Worm (Caenorhabditis elegans) whole organism, L1 larva: Measurements from ENCODE around the gene lgg-1.
A peak's percentile ranks its signal among the peaks of the same experiment; 100 is the strongest.

Source experiments
- C16A3.4 ChIP-seq: fragments of 150-350 bp; optimal IDR thresholded peaks from 2 replicates; lab custom pipeline; 2014; ENCODE audit warnings: missing biosample characterization, missing genetic modification characterization
- aha-1 ChIP-seq: fragments of 150-350 bp; optimal IDR thresholded peaks from 2 replicates; lab custom pipeline; 2014; ENCODE audit warnings: missing biosample characterization, missing genetic modification characterization
- blmp-1 ChIP-seq: fragments of 150-350 bp; optimal IDR thresholded peaks from 2 replicates; lab custom pipeline; 2014; ENCODE audit warnings: missing biosample characterization, missing genetic modification characterization
- ceh-63 ChIP-seq: fragments of 200-800 bp; sonication (Bioruptor generic); optimal IDR thresholded peaks from 2 replicates; lab custom pipeline; 2018; ENCODE audit warnings: mild to moderate bottlenecking, missing genetic modification characterization, missing compliant biosample characterization
- ceh-8 ChIP-seq: fragments of 200-800 bp; sonication (Bioruptor generic); optimal IDR thresholded peaks from 2 replicates; lab custom pipeline; 2018; ENCODE audit warnings: mild to moderate bottlenecking, missing genetic modification characterization, moderate library complexity, missing compliant biosample characterization
- ces-1 ChIP-seq: fragments of 150-350 bp; optimal IDR thresholded peaks from 2 replicates; lab custom pipeline; 2014; ENCODE audit warnings: missing biosample characterization, missing genetic modification reagents, missing genetic modification characterization
- efl-3 ChIP-seq: fragments of 200-800 bp; sonication (Bioruptor generic); optimal IDR thresholded peaks from 2 replicates; lab custom pipeline; 2018; ENCODE audit warnings: mild to moderate bottlenecking, missing genetic modification characterization, missing compliant biosample characterization
- egl-27 ChIP-seq, 2 experiments: fragments of 150-350 bp in 1 of 2; sonication (generic microtip); optimal IDR thresholded peaks; 3 replicates each; lab custom pipeline; 2017 to 2018; ENCODE audit warnings: missing biosample characterization in 2 of 2, missing genetic modification characterization in 2 of 2, missing genetic modification reagents in 2 of 2
- elt-2 ChIP-seq: sonication (generic microtip); optimal IDR thresholded peaks from 2 replicates; lab custom pipeline; 2016; ENCODE audit warnings: missing genetic modification characterization, mild to moderate bottlenecking, inconsistent platforms, missing compliant biosample characterization, missing genetic modification reagents
- elt-3 ChIP-seq, 6 experiments: fragments of 150-350 bp in 1 of 6; sonication (generic microtip); optimal IDR thresholded peaks; 2 replicates each; lab custom pipeline; 2017 to 2018; ENCODE audit warnings: missing biosample characterization in 6 of 6, missing genetic modification characterization in 6 of 6, inconsistent platforms in 1 of 6
- ets-5 ChIP-seq: fragments of 200-800 bp; sonication (Bioruptor generic); IDR thresholded peaks from 2 replicates; pipeline ENCODE4 v1.3.6; 2022; ENCODE audit warnings: missing genetic modification characterization, missing compliant biosample characterization
- fkh-4 ChIP-seq: sonication (generic microtip); optimal IDR thresholded peaks from 2 replicates; lab custom pipeline; 2016; ENCODE audit warnings: missing compliant biosample characterization, missing genetic modification characterization, borderline replicate concordance
- fkh-8 ChIP-seq: sonication (generic microtip); optimal IDR thresholded peaks from 2 replicates; lab custom pipeline; 2016; ENCODE audit warnings: mild to moderate bottlenecking, missing genetic modification characterization, missing compliant biosample characterization
- grh-1 ChIP-seq: fragments of 200-800 bp; sonication (Bioruptor generic); IDR thresholded peaks from 2 replicates; pipeline ENCODE4 v1.3.6; 2022; ENCODE audit warnings: missing genetic modification reagents, missing genetic modification characterization, missing compliant biosample characterization
- hlh-17 ChIP-seq: fragments of 200-800 bp; sonication (Bioruptor generic); optimal IDR thresholded peaks from 2 replicates; lab custom pipeline; 2018; ENCODE audit warnings: missing genetic modification characterization, mild to moderate bottlenecking, missing compliant biosample characterization, moderate library complexity, borderline replicate concordance
- hlh-4 ChIP-seq: sonication (generic microtip); optimal IDR thresholded peaks from 2 replicates; lab custom pipeline; 2016; ENCODE audit warnings: mild to moderate bottlenecking, missing genetic modification characterization, missing compliant biosample characterization
- irx-1 ChIP-seq: sonication (generic microtip); optimal IDR thresholded peaks from 2 replicates; lab custom pipeline; 2016; ENCODE audit warnings: missing genetic modification characterization, missing compliant biosample characterization
- isw-1 ChIP-seq: fragments of 200-800 bp; sonication (Bioruptor generic); IDR thresholded peaks from 2 replicates; pipeline ENCODE4 v1.3.6; 2022; ENCODE audit warnings: missing genetic modification characterization, missing compliant biosample characterization
- lin-14 ChIP-seq: fragments of 200-800 bp; sonication (Bioruptor generic); optimal IDR thresholded peaks from 2 replicates; lab custom pipeline; 2018; ENCODE audit warnings: mild to moderate bottlenecking, missing genetic modification characterization, moderate library complexity, missing compliant biosample characterization
- lin-39 ChIP-seq: fragments of 150-350 bp; optimal IDR thresholded peaks from 2 replicates; lab custom pipeline; 2014; ENCODE audit warnings: missing biosample characterization, missing genetic modification reagents, missing genetic modification characterization
- mab-9 ChIP-seq: fragments of 200-800 bp; sonication (Bioruptor generic); IDR thresholded peaks from 2 replicates; pipeline ENCODE4 v1.3.6; 2022; ENCODE audit warnings: missing genetic modification reagents, missing genetic modification characterization, missing compliant biosample characterization
- nhr-28 ChIP-seq: fragments of 150-350 bp; optimal IDR thresholded peaks from 2 replicates; lab custom pipeline; 2014; ENCODE audit warnings: missing biosample characterization, missing genetic modification characterization
- nhr-47 ChIP-seq: sonication (generic microtip); optimal IDR thresholded peaks from 2 replicates; lab custom pipeline; 2016; ENCODE audit warnings: mild to moderate bottlenecking, missing genetic modification characterization, moderate library complexity, missing compliant biosample characterization
- nhr-76 ChIP-seq: sonication (generic microtip); optimal IDR thresholded peaks from 2 replicates; lab custom pipeline; 2017; ENCODE audit warnings: missing biosample characterization, missing genetic modification characterization
- nhr-84 ChIP-seq: sonication (generic microtip); optimal IDR thresholded peaks from 2 replicates; lab custom pipeline; 2017; ENCODE audit warnings: missing biosample characterization, missing genetic modification characterization
- nhr-85 ChIP-seq: sonication (generic microtip); peaks from one replicate; lab custom pipeline; 2016; ENCODE audit warnings: missing genetic modification characterization, inconsistent platforms, missing compliant biosample characterization
- nhr-90 ChIP-seq: sonication (generic microtip); optimal IDR thresholded peaks from 2 replicates; lab custom pipeline; 2016; ENCODE audit warnings: mild to moderate bottlenecking, missing genetic modification characterization, missing compliant biosample characterization; ENCODE audit not compliant: poor library complexity
- pax-3 ChIP-seq: fragments of 200-800 bp; sonication (Bioruptor generic); optimal IDR thresholded peaks from 2 replicates; lab custom pipeline; 2018; ENCODE audit warnings: mild to moderate bottlenecking, missing genetic modification characterization, moderate library complexity, missing compliant biosample characterization
- pqm-1 ChIP-seq: sonication (generic microtip); optimal IDR thresholded peaks from 3 replicates; lab custom pipeline; 2017; ENCODE audit warnings: missing biosample characterization, missing genetic modification characterization
- rnt-1 ChIP-seq: sonication (generic microtip); optimal IDR thresholded peaks from 2 replicates; lab custom pipeline; 2016; ENCODE audit warnings: mild to moderate bottlenecking, missing genetic modification characterization, moderate library complexity, missing compliant biosample characterization
- snpc-4 ChIP-seq: fragments of 150-350 bp; optimal IDR thresholded peaks from 2 replicates; lab custom pipeline; 2014; ENCODE audit warnings: missing biosample characterization, missing genetic modification characterization
- snu-23 ChIP-seq: sonication (generic microtip); optimal IDR thresholded peaks from 2 replicates; lab custom pipeline; 2016; ENCODE audit warnings: missing genetic modification characterization, missing compliant biosample characterization
- sptf-1 ChIP-seq: fragments of 150-350 bp; optimal IDR thresholded peaks from 2 replicates; lab custom pipeline; 2014; ENCODE audit warnings: missing biosample characterization, missing genetic modification characterization
- sup-37 ChIP-seq: fragments of 200-800 bp; sonication (Bioruptor generic); optimal IDR thresholded peaks from 2 replicates; lab custom pipeline; 2018; ENCODE audit warnings: mild to moderate bottlenecking, missing genetic modification characterization, missing compliant biosample characterization
- unc-62 ChIP-seq: fragments of 150-350 bp; optimal IDR thresholded peaks from 2 replicates; lab custom pipeline; 2014; ENCODE audit warnings: missing biosample characterization, missing genetic modification reagents, missing genetic modification characterization
- unc-86 ChIP-seq: sonication (generic microtip); optimal IDR thresholded peaks from 2 replicates; lab custom pipeline; 2016; ENCODE audit warnings: missing genetic modification characterization, missing compliant biosample characterization
- unc-98 ChIP-seq: fragments of 200-800 bp; sonication (Bioruptor generic); IDR thresholded peaks from 2 replicates; pipeline ENCODE4 v1.3.6; 2022; ENCODE audit warnings: missing genetic modification characterization, missing compliant biosample characterization
- xbp-1 ChIP-seq: sonication (generic microtip); optimal IDR thresholded peaks from 2 replicates; lab custom pipeline; 2016; ENCODE audit warnings: missing genetic modification characterization, missing compliant biosample characterization
- zag-1 ChIP-seq: fragments of 150-350 bp; optimal IDR thresholded peaks from 2 replicates; lab custom pipeline; 2014; ENCODE audit warnings: missing biosample characterization, missing genetic modification characterization
- zip-4 ChIP-seq: fragments of 200-800 bp; sonication (Bioruptor generic); optimal IDR thresholded peaks from 2 replicates; lab custom pipeline; 2018; ENCODE audit warnings: mild to moderate bottlenecking, missing genetic modification characterization, moderate library complexity, missing compliant biosample characterization
- ztf-4 ChIP-seq: fragments of 150-350 bp; optimal IDR thresholded peaks from 2 replicates; lab custom pipeline; 2014; ENCODE audit warnings: missing biosample characterization, missing genetic modification characterization

lgg-1 gene

DNA sequence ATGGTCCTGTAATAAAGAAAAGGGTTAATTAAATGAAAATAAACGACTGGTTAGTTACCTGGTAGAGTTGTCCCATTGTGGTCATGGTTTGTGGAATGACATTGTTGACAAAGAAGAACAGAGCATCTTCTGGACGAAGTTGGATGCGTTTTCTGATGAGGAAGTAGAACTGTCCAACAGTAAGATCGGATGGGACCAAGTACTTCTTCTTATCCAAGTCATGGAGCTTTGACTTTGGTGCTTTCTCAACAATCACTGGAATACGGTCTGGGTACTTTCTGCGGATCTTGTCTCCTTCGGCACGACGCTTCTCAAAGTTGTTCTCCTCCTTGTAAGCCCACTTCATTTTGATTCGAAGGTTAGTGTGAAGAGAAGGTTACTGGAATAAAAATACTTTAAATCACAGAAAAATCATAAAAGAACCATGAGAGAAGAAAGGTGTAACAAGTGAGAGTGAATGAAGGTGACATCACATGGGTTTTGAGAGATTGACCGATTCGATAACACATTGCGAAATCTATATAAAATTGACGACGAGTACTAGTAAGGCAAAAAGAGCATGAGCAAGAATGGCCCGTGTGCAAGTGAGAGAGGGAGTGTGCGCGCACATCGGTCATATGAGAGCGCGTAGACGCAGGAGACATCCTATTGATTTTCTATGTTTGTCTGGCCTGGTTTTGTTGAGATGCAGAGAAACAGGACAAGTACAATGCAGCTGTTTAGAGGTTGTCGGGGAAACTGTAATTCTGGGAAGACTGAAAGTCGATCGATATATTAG lies at the start of gene lgg-1 (continued):
- no peak for TF ChIP-seq ceh-8 (GFP tag; lab: Kevin White, UChicago)
- TF ChIP-seq efl-3 = no peak
- no peak for TF ChIP-seq ces-1 (GFP tag; lab: Kevin White, UChicago)
- TF ChIP-seq nhr-47 = peak; percentile 62
- peak; percentile 73 for TF ChIP-seq ceh-63 (GFP tag; lab: Kevin White, UChicago)
- TF ChIP-seq aha-1 = no peak
- TF ChIP-seq mab-9 = peak; percentile 40
- TF ChIP-seq zag-1 = no peak
- peak; percentile 50 for TF ChIP-seq xbp-1
- TF ChIP-seq unc-98 = no peak
- TF ChIP-seq hlh-17 (GFP tag; lab: Kevin White, UChicago) = no peak
- TF ChIP-seq pax-3 = peak; percentile 55
- TF ChIP-seq isw-1 (GFP tag; lab: Robert Waterston, UW) = peak; percentile 49
- peak in 1 of 2 experiments; percentile 14 for TF ChIP-seq egl-27 (tag; optimal IDR thresholded peaks at IDR 0.05; lab: Kevin White, UChicago)
- TF ChIP-seq fkh-8 (tag; lab: Kevin White, UChicago) = peak; percentile 72
- no peak for TF ChIP-seq grh-1 (GFP tag; lab: Robert Waterston, UW)
- TF ChIP-seq sup-37 = peak; percentile 35
- TF ChIP-seq snpc-4 (tag; lab: Kevin White, UChicago) = peak; percentile 14
- TF ChIP-seq ztf-4 (tag; lab: Kevin White, UChicago) = peak; percentile 54
- TF ChIP-seq unc-86 (tag; lab: Kevin White, UChicago) = peak; percentile 56
- TF ChIP-seq lin-14 (GFP tag; lab: Kevin White, UChicago) = peak; percentile 84
- no peak for TF ChIP-seq nhr-76 (tag; lab: Kevin White, UChicago)
- no peak for TF ChIP-seq pqm-1 (tag; lab: Kevin White, UChicago)
- no peak for TF ChIP-seq sptf-1
- TF ChIP-seq hlh-4 (tag; lab: Kevin White, UChicago) = peak; percentile 17
- no peak for TF ChIP-seq nhr-84 (tag; lab: Kevin White, UChicago)
- peak in 1 of 6 experiments; percentile 23 for TF ChIP-seq elt-3 (tag; optimal IDR thresholded peaks at IDR 0.05; lab: Kevin White, UChicago)
- TF ChIP-seq unc-62 (GFP tag; lab: Kevin White, UChicago) = no peak
- TF ChIP-seq fkh-4 (tag; lab: Kevin White, UChicago) = no peak
- TF ChIP-seq ets-5 (GFP tag; lab: Robert Waterston, UW) = no peak
- TF ChIP-seq elt-2 = peak; percentile 12
- TF ChIP-seq lin-39 (tag; lab: Kevin White, UChicago) = no peak
- no peak for TF ChIP-seq irx-1 (tag; lab: Kevin White, UChicago)

DNA sequence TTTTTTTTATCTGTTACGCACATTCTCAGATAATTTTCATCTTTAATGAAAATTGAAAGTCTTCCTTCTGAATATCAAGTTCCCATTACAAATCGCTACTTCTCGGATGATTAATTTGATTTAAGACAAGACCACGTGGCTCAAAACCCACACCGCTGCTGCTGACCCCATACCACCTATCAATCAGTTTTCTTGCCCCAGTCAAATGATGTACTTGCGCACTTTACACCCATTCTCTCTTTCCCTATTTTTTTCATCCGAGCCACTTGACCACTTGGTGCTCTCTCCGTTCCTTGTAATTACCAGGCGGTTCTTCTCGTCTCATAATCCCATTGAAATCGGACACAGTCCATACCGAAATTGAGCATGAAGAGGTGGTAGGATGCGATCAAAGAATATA lies 46.5 kb upstream of the lgg-1 start:
- TF ChIP-seq blmp-1 (tag; lab: Kevin White, UChicago) = no peak
- TF ChIP-seq rnt-1 (tag; lab: Kevin White, UChicago) = peak; percentile 24
- TF ChIP-seq, all 84 proteins: peak for 1

DNA sequence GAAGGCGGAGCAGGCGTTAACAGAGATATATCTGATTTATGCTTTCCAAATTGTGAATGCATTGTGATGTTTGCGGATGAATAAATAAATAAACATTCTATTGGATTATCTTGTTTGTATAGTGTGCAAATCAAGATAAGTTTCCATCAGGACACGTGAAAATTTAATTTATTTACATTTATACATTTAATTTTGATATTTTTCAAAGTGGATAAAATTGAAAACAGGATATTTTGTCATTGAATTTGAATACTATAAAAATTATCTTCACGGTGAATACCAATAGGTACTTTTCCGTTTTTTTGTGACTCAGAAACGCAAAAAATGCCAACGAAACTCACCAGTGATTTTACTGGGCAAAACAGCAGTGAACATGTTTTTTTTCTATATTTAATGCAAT lies 43.7 kb upstream of the lgg-1 start, which contains the start of gene F58F12.3:
Gene F58F12.3 (minus strand): TSS at position 101 of the 400 bp plus-strand sequence.
- TF ChIP-seq elt-2 (no peak), nhr-76 (tag; lab: Kevin White, UChicago) (no peak), C16A3.4 (tag; lab: Kevin White, UChicago) (no peak), aha-1 (no peak), blmp-1 (tag; lab: Kevin White, UChicago) (no peak), nhr-28 (no peak), nhr-90 (tag; lab: Kevin White, UChicago) (no peak), snpc-4 (tag; lab: Kevin White, UChicago) (no peak), nhr-85 (tag; lab: Kevin White, UChicago) (no peak), snu-23 (GFP tag; lab: Kevin White, UChicago) (no peak), zip-4 (no peak), nhr-84 (tag; lab: Kevin White, UChicago) (no peak), fkh-4 (tag; lab: Kevin White, UChicago) (no peak)
